Worm (Caenorhabditis elegans) whole organism, midembryonic: ENCODE data around the gene C25H3.17.
"Not testable (repeated sequence)": the region's sequence is repeated elsewhere in the genome, so short reads cannot be mapped to it uniquely, and the experiment has no call there.

ENCODE experiments used
- T22C8.4 ChIP-seq: fragments of 200-800 bp; sonication (Bioruptor generic); IDR thresholded peaks from 2 replicates; pipeline ENCODE4 v1.3.6; 2022; ENCODE audit warnings: missing genetic modification characterization, missing compliant biosample characterization
- cog-1 ChIP-seq: sonication (generic microtip); optimal IDR thresholded peaks from 2 replicates; lab custom pipeline; 2016; ENCODE audit warnings: missing genetic modification characterization, missing compliant biosample characterization
- flt-1 ChIP-seq: fragments of 200-800 bp; sonication (Bioruptor generic); IDR thresholded peaks from 2 replicates; pipeline ENCODE4 v1.3.6; 2022; ENCODE audit warnings: missing genetic modification characterization, missing compliant biosample characterization
- klf-2 ChIP-seq: fragments of 200-800 bp; sonication (Bioruptor generic); conservative IDR thresholded peaks from 2 replicates; pipeline ENCODE4 v1.3.6; 2022; ENCODE audit warnings: missing genetic modification reagents, missing genetic modification characterization, missing compliant biosample characterization
- med-1 ChIP-seq: sonication (generic microtip); optimal IDR thresholded peaks from 2 replicates; lab custom pipeline; 2017; ENCODE audit warnings: missing genetic modification characterization, mild to moderate bottlenecking, missing compliant biosample characterization, antibody characterized with exemption, missing genetic modification reagents; ENCODE audit not compliant: insufficient read depth
- ref-1 ChIP-seq: fragments of 200-800 bp; sonication (Bioruptor generic); conservative IDR thresholded peaks from 2 replicates; pipeline ENCODE4 v1.3.6; 2022; ENCODE audit warnings: missing genetic modification reagents, missing genetic modification characterization, missing compliant biosample characterization
- tab-1 ChIP-seq: fragments of 200-800 bp; sonication (Bioruptor generic); IDR thresholded peaks from 2 replicates; pipeline ENCODE4 v1.3.6; 2022; ENCODE audit warnings: missing genetic modification characterization, missing compliant biosample characterization
- ztf-23 ChIP-seq: fragments of 200-800 bp; sonication (Bioruptor generic); IDR thresholded peaks from 2 replicates; pipeline ENCODE4 v1.3.6; 2022; ENCODE audit warnings: missing genetic modification reagents, missing genetic modification characterization, missing compliant biosample characterization
- ztf-29 ChIP-seq: fragments of 200-800 bp; sonication (Bioruptor generic); IDR thresholded peaks from 2 replicates; pipeline ENCODE4 v1.3.6; 2022; ENCODE audit warnings: missing genetic modification reagents, missing genetic modification characterization, missing compliant biosample characterization

Gene C25H3.17

ce11 chrII:5638059-5638458, 31.4 kb downstream of the C25H3.17 start, which contains the start of gene F59E12.3:
TSS of gene F59E12.3 (plus strand) at chrII:5638359.
- no peak for TF ChIP-seq tab-1
- TF ChIP-seq med-1, result no peak
- no peak for TF ChIP-seq klf-2 (GFP tag; lab: Robert Waterston, UW)
- no peak for TF ChIP-seq flt-1 (GFP tag; lab: Robert Waterston, UW)
- no peak for TF ChIP-seq ztf-29
- no peak for TF ChIP-seq T22C8.4 (GFP tag; lab: Robert Waterston, UW)
- no peak for TF ChIP-seq ztf-23 (GFP tag; lab: Robert Waterston, UW)
- TF ChIP-seq ref-1 (GFP tag; lab: Robert Waterston, UW), result no peak
- no peak for TF ChIP-seq cog-1 (tag; lab: Kevin White, UChicago)

ce11 chrII:5636826-5637225, 32.7 kb downstream of the C25H3.17 start, which contains the start of gene F59E12.8:
TSS of gene F59E12.8 (minus strand) at chrII:5636926.
- TF ChIP-seq tab-1 (no peak), ztf-23 (GFP tag; lab: Robert Waterston, UW) (no peak), cog-1 (tag; lab: Kevin White, UChicago) (no peak), ref-1 (GFP tag; lab: Robert Waterston, UW) (no peak), T22C8.4 (GFP tag; lab: Robert Waterston, UW) (no peak), flt-1 (GFP tag; lab: Robert Waterston, UW) (no peak), ztf-29 (no peak), med-1 (no peak), klf-2 (GFP tag; lab: Robert Waterston, UW) (no peak)

- TF ChIP-seq ztf-23 (GFP tag; lab: Robert Waterston, UW) (no peak), cog-1 (tag; lab: Kevin White, UChicago) (no peak), klf-2 (GFP tag; lab: Robert Waterston, UW) (no peak), T22C8.4 (GFP tag; lab: Robert Waterston, UW) (no peak), ztf-29 (no peak), ref-1 (GFP tag; lab: Robert Waterston, UW) (no peak), flt-1 (GFP tag; lab: Robert Waterston, UW) (no peak), med-1 (no peak), tab-1 (no peak)
Measured at ce11 chrII:5633453-5633852, 36.0 kb downstream of the C25H3.17 start.

ce11 chrII:5630851-5631401, 38.6 kb downstream of the C25H3.17 start, which contains the start of the genes F59E12.6 and npl-4.1:
TSS of gene F59E12.6 (minus strand) at chrII:5630951.
TSS of gene npl-4.1 (plus strand) at chrII:5631351.
- TF ChIP-seq flt-1, T22C8.4, ref-1 (GFP tag; lab: Robert Waterston, UW): not testable (repeated sequence)

ce11 chrII:5628326-5628818, 41.1 kb downstream of the C25H3.17 start, which contains the start of gene F59E12.15:
TSS of gene F59E12.15 (minus strand) at chrII:5628376.
- TF ChIP-seq T22C8.4 (GFP tag; lab: Robert Waterston, UW) (no peak), ztf-23 (GFP tag; lab: Robert Waterston, UW) (no peak), ztf-29 (no peak), tab-1 (no peak), med-1 (no peak), klf-2 (GFP tag; lab: Robert Waterston, UW) (no peak), ref-1 (GFP tag; lab: Robert Waterston, UW) (no peak), cog-1 (tag; lab: Kevin White, UChicago) (no peak), flt-1 (GFP tag; lab: Robert Waterston, UW) (no peak)

ce11 chrII:5622383-5622939, 47.0 kb downstream of the C25H3.17 start, which contains the start of the genes eif-3.L and npl-4.2:
TSS of gene eif-3.L (minus strand) at chrII:5622483.
TSS of gene npl-4.2 (plus strand) at chrII:5622889.
- TF ChIP-seq tab-1; flt-1 (GFP tag; lab: Robert Waterston, UW); med-1: not testable (repeated sequence)

ce11 chrII:5619298-5619697, 50.2 kb downstream of the C25H3.17 start, which contains the start of gene dhs-6:
TSS of gene dhs-6 (minus strand) at chrII:5619319.
- TF ChIP-seq med-1, result no peak
